Worm (Caenorhabditis elegans): ENCODE data around the gene R10H10.3.
A peak's percentile ranks its signal among the peaks of the same experiment; 100 is the strongest.

R10H10.3 gene

ce11 chrIV:10341618-10342360 is 46.5 kb upstream of the R10H10.3 start (continued):
- TF ChIP-seq rnt-1 (tag; optimal IDR thresholded peaks at IDR 0.05), result peak; percentile 72
- peak; percentile 34 for TF ChIP-seq ces-1 (GFP tag; optimal IDR thresholded peaks at IDR 0.05)
- no peak for TF ChIP-seq sup-37 (GFP tag; optimal IDR thresholded peaks at IDR 0.05)
- TF ChIP-seq fkh-10 (GFP tag; optimal IDR thresholded peaks at IDR 0.05), result peak; percentile 48

ce11 chrIV:10342361-10342706 is 46.0 kb upstream of the R10H10.3 start:
- TF ChIP-seq nhr-84 (tag; optimal IDR thresholded peaks at IDR 0.05) (no peak), ceh-82 (tag; optimal IDR thresholded peaks at IDR 0.05) (peak in 1 of 3 experiments; percentile 40), ceh-63 (GFP tag; optimal IDR thresholded peaks at IDR 0.05) (no peak), mab-9 (GFP tag; IDR thresholded peaks at IDR 0.05) (0 out of 2 replicates have a peak, but pooled peaks have one; percentile 10), hpl-2 (GFP tag; optimal IDR thresholded peaks at IDR 0.05) (peak; percentile 15), dpl-1 (GFP tag; optimal IDR thresholded peaks at IDR 0.05) (peak in 1 of 3 experiments; percentile 5), ces-1 (GFP tag; optimal IDR thresholded peaks at IDR 0.05) (no peak), egl-27 (tag; optimal IDR thresholded peaks at IDR 0.05) (peak in 1 of 2 experiments; percentile 45), nhr-20 (tag; optimal IDR thresholded peaks at IDR 0.05) (peak; percentile 71), sox-4 (tag; optimal IDR thresholded peaks at IDR 0.05) (peak; percentile 32), fkh-8 (tag; optimal IDR thresholded peaks at IDR 0.05) (peak; percentile 88), aha-1 (tag; optimal IDR thresholded peaks at IDR 0.05) (no peak), rnt-1 (tag; optimal IDR thresholded peaks at IDR 0.05) (peak; percentile 71), elt-2 (tag; optimal IDR thresholded peaks at IDR 0.05) (peak; percentile 91), lsy-2 (tag; optimal IDR thresholded peaks at IDR 0.05) (peak; percentile 25 to 61), pag-3 (tag; optimal IDR thresholded peaks at IDR 0.05; ENCODE audit: borderline replicate concordance, insufficient read depth) (no peak), swsn-7 (tag; optimal IDR thresholded peaks at IDR 0.05) (peak; percentile 64), xbp-1 (tag; optimal IDR thresholded peaks at IDR 0.05) (peak; percentile 13), ceh-88 (GFP tag; IDR thresholded peaks at IDR 0.05) (no peak), fkh-10 (GFP tag; optimal IDR thresholded peaks at IDR 0.05) (no peak), grh-1 (GFP tag; IDR thresholded peaks at IDR 0.05) (peak; percentile 31), nhr-28 (tag; optimal IDR thresholded peaks at IDR 0.05) (no peak), unc-62 (GFP tag; optimal IDR thresholded peaks at IDR 0.05) (no peak), egl-13 (tag; optimal IDR thresholded peaks at IDR 0.05) (peak; percentile 75), ztf-4 (tag; optimal IDR thresholded peaks at IDR 0.05) (no peak), nhr-11 (tag; optimal IDR thresholded peaks at IDR 0.05) (peak; percentile 41), ceh-90 (tag; optimal IDR thresholded peaks at IDR 0.05) (no peak), mep-1 (tag; optimal IDR thresholded peaks at IDR 0.05) (no peak), snpc-4 (tag; optimal IDR thresholded peaks at IDR 0.05) (no peak), fkh-4 (tag; optimal IDR thresholded peaks at IDR 0.05; ENCODE audit: borderline replicate concordance) (no peak), F16B12.6 (tag; optimal IDR thresholded peaks at IDR 0.05) (no peak), efl-3 (GFP tag; optimal IDR thresholded peaks at IDR 0.05) (no peak), lin-39 (tag; optimal IDR thresholded peaks at IDR 0.05) (peak; percentile 67), vab-15 (tag; optimal IDR thresholded peaks at IDR 0.05) (no peak), nhr-77 (tag; optimal IDR thresholded peaks at IDR 0.05) (peak; percentile 39), blmp-1 (tag; optimal IDR thresholded peaks at IDR 0.05) (peak; percentile 98), snu-23 (GFP tag; optimal IDR thresholded peaks at IDR 0.05) (peak; percentile 47), nhr-90 (tag; optimal IDR thresholded peaks at IDR 0.05; ENCODE audit: poor library complexity) (peak; percentile 58), C04F5.9 (tag; optimal IDR thresholded peaks at IDR 0.05) (no peak), ama-1 (optimal IDR thresholded peaks at IDR 0.05) (no peak), alr-1 (tag; optimal IDR thresholded peaks at IDR 0.05; ENCODE audit: borderline replicate concordance) (no peak), lin-15B (tag; optimal IDR thresholded peaks at IDR 0.05) (no peak), zip-4 (GFP tag; optimal IDR thresholded peaks at IDR 0.05) (no peak), sup-37 (GFP tag; optimal IDR thresholded peaks at IDR 0.05) (peak; percentile 2), lir-3 (tag; optimal IDR thresholded peaks at IDR 0.05; ENCODE audit: poor library complexity) (no peak), unc-130 (tag; optimal IDR thresholded peaks at IDR 0.05) (no peak), unc-30 (tag; optimal IDR thresholded peaks at IDR 0.05) (no peak), hlh-17 (GFP tag; optimal IDR thresholded peaks at IDR 0.05; ENCODE audit: borderline replicate concordance) (no peak)
